Fruit fly (Drosophila melanogaster) whole organism, embryonic: ENCODE measurements around the gene rho-4.
A peak's percentile ranks its signal among the peaks of the same experiment; 100 is the strongest.

ENCODE experiments used
- Adf1 ChIP-seq: fragments of 200-800 bp; sonication (Bioruptor generic); IDR thresholded peaks from 2 replicates; pipeline ENCODE4 v1.3.6; 2022; ENCODE audit warnings: missing biosample characterization, missing genetic modification characterization
- Antp ChIP-seq: fragments of 200-800 bp; sonication (Bioruptor generic); optimal IDR thresholded peaks from 3 replicates; lab custom pipeline; 2016; ENCODE audit warnings: missing biosample characterization, missing genetic modification characterization
- CG1233 ChIP-seq: fragments of 200-800 bp; sonication (Bioruptor generic); optimal IDR thresholded peaks from 4 replicates; lab custom pipeline; 2018; ENCODE audit warnings: missing biosample characterization, mild to moderate bottlenecking, missing genetic modification characterization
- CG13894 ChIP-seq: fragments of 200-800 bp; sonication (Bioruptor generic); optimal IDR thresholded peaks from 3 replicates; lab custom pipeline; 2018; ENCODE audit warnings: missing biosample characterization, mild to moderate bottlenecking, missing genetic modification characterization, moderate library complexity
- CG15514 ChIP-seq: fragments of 200-800 bp; sonication (Bioruptor generic); optimal IDR thresholded peaks from 3 replicates; lab custom pipeline; 2017; ENCODE audit warnings: missing biosample characterization, missing genetic modification characterization, mild to moderate bottlenecking, moderate library complexity, missing genetic modification reagents
- CG1603 ChIP-seq: fragments of 200-800 bp; sonication (Bioruptor generic); optimal IDR thresholded peaks from 2 replicates; lab custom pipeline; 2019; ENCODE audit warnings: missing biosample characterization, mild to moderate bottlenecking, missing genetic modification characterization, moderate library complexity
- CG1647 ChIP-seq: fragments of 200-800 bp; sonication (Bioruptor generic); optimal IDR thresholded peaks from 3 replicates; lab custom pipeline; 2016; ENCODE audit warnings: missing biosample characterization, missing genetic modification characterization
- CG16815 ChIP-seq: fragments of 200-800 bp; sonication (Bioruptor generic); optimal IDR thresholded peaks from 3 replicates; lab custom pipeline; 2017; ENCODE audit warnings: missing biosample characterization, mild to moderate bottlenecking, missing genetic modification characterization
- CG17385 ChIP-seq: fragments of 200-800 bp; sonication (Bioruptor generic); optimal IDR thresholded peaks from 3 replicates; lab custom pipeline; 2018; ENCODE audit warnings: missing biosample characterization, mild to moderate bottlenecking, missing genetic modification characterization
- CG17568 ChIP-seq: fragments of 200-800 bp; sonication (Bioruptor generic); optimal IDR thresholded peaks from 2 replicates; lab custom pipeline; 2018; ENCODE audit warnings: missing biosample characterization, mild to moderate bottlenecking, missing genetic modification characterization, moderate library complexity
- CG4617 ChIP-seq: fragments of 200-800 bp; sonication (Bioruptor generic); optimal IDR thresholded peaks from 3 replicates; lab custom pipeline; 2016; ENCODE audit warnings: missing biosample characterization, missing genetic modification characterization, borderline replicate concordance
- CG6175 ChIP-seq: fragments of 200-800 bp; sonication (Bioruptor generic); IDR thresholded peaks from 3 replicates; pipeline ENCODE4 v1.3.6; 2022; ENCODE audit warnings: missing biosample characterization, missing genetic modification characterization
- CG6813 ChIP-seq: fragments of 200-800 bp; sonication (Bioruptor generic); optimal IDR thresholded peaks from 2 replicates; lab custom pipeline; 2017; ENCODE audit warnings: missing biosample characterization, missing genetic modification characterization, mild to moderate bottlenecking, moderate library complexity, missing genetic modification reagents
- CG7556 ChIP-seq: fragments of 200-800 bp; sonication (Bioruptor generic); optimal IDR thresholded peaks from 2 replicates; lab custom pipeline; 2017; ENCODE audit warnings: missing biosample characterization, mild to moderate bottlenecking, missing genetic modification characterization
- CG8290 ChIP-seq, 3 experiments: fragments of 200-800 bp; sonication (Bioruptor generic); optimal IDR thresholded peaks; 2 replicates each; lab custom pipeline; 2016 to 2019; ENCODE audit warnings: missing biosample characterization in 3 of 3, missing genetic modification characterization in 3 of 3, mild to moderate bottlenecking in 2 of 3, moderate library complexity in 1 of 3
- CG9437 ChIP-seq: fragments of 200-800 bp; sonication (Bioruptor generic); optimal IDR thresholded peaks from 2 replicates; lab custom pipeline; 2018; ENCODE audit warnings: missing biosample characterization, mild to moderate bottlenecking, missing genetic modification characterization
- CG9876 ChIP-seq: fragments of 200-800 bp; sonication (Bioruptor generic); optimal IDR thresholded peaks from 2 replicates; lab custom pipeline; 2016; ENCODE audit warnings: missing biosample characterization, missing genetic modification characterization
- CG9932 ChIP-seq: fragments of 200-800 bp; sonication (Bioruptor generic); IDR thresholded peaks from 2 replicates; pipeline ENCODE4 v1.3.6; 2022; ENCODE audit warnings: missing biosample characterization, missing genetic modification characterization
- CkIIα-i1 ChIP-seq: fragments of 200-800 bp; sonication (Bioruptor generic); IDR thresholded peaks from 2 replicates; pipeline ENCODE4 v1.3.6; 2022; ENCODE audit warnings: missing biosample characterization, missing genetic modification characterization
- CoRest ChIP-seq: fragments of 200-800 bp; sonication (Bioruptor generic); optimal IDR thresholded peaks from 3 replicates; lab custom pipeline; 2018; ENCODE audit warnings: missing biosample characterization, mild to moderate bottlenecking, missing genetic modification characterization, moderate library complexity
- CrebB ChIP-seq: fragments of 200-800 bp; sonication (Bioruptor generic); optimal IDR thresholded peaks from 3 replicates; lab custom pipeline; 2018; ENCODE audit warnings: missing biosample characterization, mild to moderate bottlenecking, missing genetic modification characterization
- D ChIP-seq, 2 experiments: fragments of 200-800 bp in 1 of 2; fragments of >200 bp in 1 of 2; sonication (Bioruptor generic) in 1 of 2; optimal IDR thresholded peaks; 2 replicates in 1 of 2; 3 replicates in 1 of 2; lab custom pipeline; 2017; ENCODE audit warnings: mild to moderate bottlenecking in 1 of 2, missing biosample characterization in 1 of 2, missing genetic modification characterization in 1 of 2, missing genetic modification reagents in 1 of 2
- Dp ChIP-seq: fragments of 200-800 bp; sonication (Bioruptor generic); optimal IDR thresholded peaks from 2 replicates; lab custom pipeline; 2018; ENCODE audit warnings: missing biosample characterization, mild to moderate bottlenecking, missing genetic modification characterization, moderate library complexity
- Gug ChIP-seq: fragments of 200-800 bp; sonication (Bioruptor generic); IDR thresholded peaks from 4 replicates; pipeline ENCODE4 v1.3.6; 2022; ENCODE audit warnings: missing biosample characterization, missing genetic modification characterization
- HLH4C ChIP-seq: fragments of 200-800 bp; sonication (Bioruptor generic); IDR thresholded peaks from 3 replicates; pipeline ENCODE4 v1.3.6; 2022; ENCODE audit warnings: missing biosample characterization, missing genetic modification characterization; ENCODE audit not compliant: partially characterized antibody
- HLHmδ ChIP-seq: fragments of 200-800 bp; sonication (Bioruptor generic); optimal IDR thresholded peaks from 2 replicates; lab custom pipeline; 2018; ENCODE audit warnings: missing biosample characterization, mild to moderate bottlenecking, missing genetic modification characterization, moderate library complexity
- Hr3 ChIP-seq: fragments of 200-800 bp; sonication (Bioruptor generic); optimal IDR thresholded peaks from 3 replicates; lab custom pipeline; 2016; ENCODE audit warnings: missing biosample characterization, missing genetic modification characterization
- Med ChIP-seq: fragments of 200-800 bp; sonication (Bioruptor generic); peaks from one replicate; lab custom pipeline; 2016; ENCODE audit warnings: missing biosample characterization, missing genetic modification characterization, mild to moderate bottlenecking, inconsistent platforms, moderate library complexity
- Nf-YC ChIP-seq: fragments of 200-800 bp; optimal IDR thresholded peaks from 3 replicates; lab custom pipeline; 2019; ENCODE audit warnings: missing biosample characterization, mild to moderate bottlenecking, missing genetic modification characterization, moderate library complexity
- Rfx ChIP-seq: fragments of 200-800 bp; sonication (Bioruptor generic); IDR thresholded peaks from 2 replicates; pipeline ENCODE4 v1.3.6; 2022; ENCODE audit warnings: missing biosample characterization, missing genetic modification characterization
- Sin3A ChIP-seq: fragments of >200 bp; optimal IDR thresholded peaks from 2 replicates; lab custom pipeline; 2018
- ac ChIP-seq: fragments of 200-800 bp; sonication (Bioruptor generic); optimal IDR thresholded peaks from 3 replicates; lab custom pipeline; 2017; ENCODE audit warnings: missing biosample characterization, mild to moderate bottlenecking, missing genetic modification characterization
- bbx ChIP-seq: fragments of 200-800 bp; sonication (Bioruptor generic); IDR thresholded peaks from 2 replicates; pipeline ENCODE4 v1.3.6; 2022; ENCODE audit warnings: missing biosample characterization, missing genetic modification characterization; ENCODE audit not compliant: partially characterized antibody
- cg ChIP-seq: fragments of 200-800 bp; sonication (Bioruptor generic); optimal IDR thresholded peaks from 3 replicates; lab custom pipeline; 2019; ENCODE audit warnings: missing biosample characterization, mild to moderate bottlenecking, missing genetic modification characterization, moderate library complexity
- dan ChIP-seq: fragments of 200-800 bp; sonication (Bioruptor generic); IDR thresholded peaks from 2 replicates; pipeline ENCODE4 v1.3.6; 2022; ENCODE audit warnings: missing biosample characterization, missing genetic modification characterization
- dpn ChIP-seq, 2 experiments: fragments of 200-800 bp; sonication (Bioruptor generic); optimal IDR thresholded peaks; 3 replicates each; lab custom pipeline; 2016; ENCODE audit warnings: missing biosample characterization in 2 of 2, missing genetic modification characterization in 2 of 2
- exex ChIP-seq: fragments of 200-800 bp; sonication (Bioruptor generic); optimal IDR thresholded peaks from 4 replicates; lab custom pipeline; 2018; ENCODE audit warnings: missing biosample characterization, mild to moderate bottlenecking, missing genetic modification characterization, moderate library complexity
- gfzf ChIP-seq: fragments of 200-800 bp; sonication (Bioruptor generic); optimal IDR thresholded peaks from 2 replicates; lab custom pipeline; 2016; ENCODE audit warnings: missing biosample characterization, mild to moderate bottlenecking, missing genetic modification characterization, moderate library complexity
- grn ChIP-seq: fragments of 200-800 bp; sonication (Bioruptor generic); optimal IDR thresholded peaks from 3 replicates; lab custom pipeline; 2017; ENCODE audit warnings: missing biosample characterization, missing genetic modification characterization
- gro ChIP-seq: fragments of 200-800 bp; sonication (Bioruptor generic); optimal IDR thresholded peaks from 2 replicates; lab custom pipeline; 2016; ENCODE audit warnings: missing biosample characterization, missing genetic modification characterization
- hb ChIP-seq: fragments of 200-800 bp; sonication (Bioruptor generic); IDR thresholded peaks from 3 replicates; pipeline ENCODE4 v1.3.6; 2022; ENCODE audit warnings: missing biosample characterization, missing genetic modification characterization; ENCODE audit not compliant: partially characterized antibody
- hth ChIP-seq: fragments of >200 bp; optimal IDR thresholded peaks from 2 replicates; lab custom pipeline; 2017; ENCODE audit warnings: inconsistent platforms
- kay ChIP-seq: fragments of 200-800 bp; sonication (Bioruptor generic); optimal IDR thresholded peaks from 2 replicates; lab custom pipeline; 2016; ENCODE audit warnings: missing biosample characterization, missing genetic modification characterization
- nerfin-2 ChIP-seq: fragments of 200-800 bp; sonication (Bioruptor generic); IDR thresholded peaks from 2 replicates; pipeline ENCODE4 v1.3.6; 2022; ENCODE audit warnings: missing biosample characterization, missing genetic modification characterization; ENCODE audit not compliant: partially characterized antibody
- repo ChIP-seq: fragments of 200-800 bp; sonication (Bioruptor generic); optimal IDR thresholded peaks from 2 replicates; lab custom pipeline; 2016; ENCODE audit warnings: missing biosample characterization, missing genetic modification characterization
- sim ChIP-seq: fragments of 200-800 bp; sonication (Bioruptor generic); IDR thresholded peaks from 2 replicates; pipeline ENCODE4 v1.3.6; 2022; ENCODE audit warnings: missing biosample characterization, missing genetic modification characterization

Gene rho-4

DNA sequence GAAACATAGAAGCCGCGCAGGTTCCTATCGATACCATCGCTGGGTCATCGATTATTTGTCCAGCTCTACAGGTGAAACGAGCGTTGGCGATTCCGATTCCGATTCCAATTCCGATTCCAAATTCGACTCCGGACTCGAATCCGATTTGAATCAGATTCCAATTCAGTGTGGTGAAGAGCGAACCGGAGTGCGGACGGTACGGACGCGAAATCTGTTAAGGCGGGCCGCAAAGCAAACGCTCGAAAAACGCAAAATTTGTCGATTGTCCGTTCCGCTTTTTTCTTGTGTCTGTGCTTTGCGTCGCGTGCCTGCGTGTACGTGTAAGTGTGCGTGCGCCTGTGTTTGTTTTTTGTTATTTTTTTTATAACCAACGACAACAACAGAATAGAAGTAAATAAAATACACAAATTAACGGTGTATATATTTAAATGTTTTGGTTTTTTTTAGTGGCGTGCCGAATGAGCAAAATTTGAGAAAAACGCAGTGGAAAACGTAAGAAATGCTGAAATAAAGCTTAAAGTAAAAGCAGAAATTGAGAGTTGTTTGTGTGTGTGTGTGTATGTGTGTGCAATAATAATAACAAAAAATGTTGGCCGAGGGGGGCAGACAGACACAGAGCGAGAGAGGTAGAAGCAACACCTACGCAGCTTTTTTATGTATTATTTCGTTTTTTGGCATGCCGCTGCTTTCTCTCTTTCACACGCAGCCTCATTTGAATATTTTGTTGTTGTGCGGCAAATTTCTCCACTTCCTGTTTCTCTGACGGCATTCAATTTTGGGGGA, 22.4 kb downstream of the rho-4 start, which contains the start of gene Ptp10D (continued):
- TF ChIP-seq CG9932 (GFP tag; lab: Robert Waterston, UW) (peak; percentile 39; the same call in 1 of the 2 replicates), CG8290 (GFP tag; optimal IDR thresholded peaks at IDR 0.05; lab: Kevin White, UChicago) (no peak), CG8290 (tag; optimal IDR thresholded peaks at IDR 0.05; lab: Kevin White, UChicago) (peak in 1 of 2 experiments; percentile 84), CrebB (peak; percentile 35), gro (peak; percentile 63), kay (GFP tag; lab: Kevin White, UChicago) (no peak), HLHmδ (GFP tag; lab: Kevin White, UChicago) (peak; percentile 69), CG17568 (GFP tag; lab: Kevin White, UChicago) (no peak), cg (GFP tag; lab: Kevin White, UChicago) (peak; percentile 86), CoRest (no peak), hb (GFP tag; lab: Robert Waterston, UW) (peak; percentile 83), Med (peak; percentile 91), CG1603 (tag; lab: Kevin White, UChicago) (peak; percentile 31), Adf1 (0 out of 2 replicates have a peak, but pooled peaks have one; percentile 29), CG1647 (no peak), dan (GFP tag; lab: Robert Waterston, UW) (no peak), gfzf (GFP tag; lab: Kevin White, UChicago) (peak; percentile 0), Sin3A (lab: Kevin White, UChicago) (peak; percentile 55), CG16815 (GFP tag; lab: Kevin White, UChicago) (no peak), sim (GFP tag; lab: Robert Waterston, UW) (0 out of 2 replicates have a peak, but pooled peaks have one; percentile 47), bbx (GFP tag; lab: Robert Waterston, UW) (peak; percentile 94), grn (GFP tag; lab: Kevin White, UChicago) (peak; percentile 57), Rfx (GFP tag; lab: Robert Waterston, UW) (peak; percentile 24; the same call in 1 of the 2 replicates), Dp (GFP tag; lab: Kevin White, UChicago) (peak; percentile 74), HLH4C (GFP tag; lab: Robert Waterston, UW) (peak; percentile 85), hth (no peak), D (optimal IDR thresholded peaks at IDR 0.05; lab: Kevin White, UChicago) (no peak), D (GFP tag; optimal IDR thresholded peaks at IDR 0.05; lab: Kevin White, UChicago) (no peak), ac (GFP tag; lab: Kevin White, UChicago) (no peak), CG6813 (GFP tag; lab: Kevin White, UChicago) (peak; percentile 14), CG13894 (tag; lab: Kevin White, UChicago) (peak; percentile 65)

DNA sequence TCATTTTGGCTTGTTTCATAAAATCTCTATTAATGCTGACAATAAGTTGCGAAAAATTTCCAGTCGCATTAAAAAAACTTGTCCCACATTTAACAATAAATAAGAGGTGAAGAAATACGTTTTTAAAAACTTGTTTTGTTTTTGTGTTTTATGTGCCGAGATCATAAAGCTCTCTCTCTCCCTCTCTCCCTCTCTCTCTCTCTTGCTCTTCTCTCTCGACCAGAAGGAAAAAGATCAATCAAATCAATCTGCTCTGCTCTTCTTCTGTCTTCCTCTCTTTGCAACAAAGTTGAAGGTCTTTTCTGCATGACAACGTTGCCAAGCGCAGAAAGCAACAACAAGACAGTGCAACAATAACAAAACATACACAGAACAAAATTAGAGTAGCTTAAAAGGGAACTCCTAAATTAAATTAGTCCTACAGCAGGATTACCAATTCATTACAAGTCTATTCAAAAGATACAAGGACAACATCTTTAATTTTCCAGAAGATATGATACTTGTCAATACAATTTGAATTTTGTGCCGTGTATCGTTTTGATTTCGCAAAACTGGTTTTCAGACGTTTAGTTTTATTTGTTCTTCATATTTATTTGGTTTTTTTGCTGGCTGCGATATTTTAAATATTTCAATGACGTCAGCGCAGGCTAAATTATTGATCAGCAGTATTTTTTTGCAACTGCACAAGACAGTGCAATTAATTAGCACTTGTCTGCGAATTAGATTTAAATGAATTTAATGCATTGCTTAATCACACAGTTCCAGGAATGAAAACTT, 23.2 kb downstream of the rho-4 start:
- TF ChIP-seq CG4617 (GFP tag; lab: Kevin White, UChicago) (no peak), CG15514 (GFP tag; lab: Kevin White, UChicago) (peak; percentile 50), CG9876 (GFP tag; lab: Kevin White, UChicago) (peak; percentile 36), Sin3A (lab: Kevin White, UChicago) (no peak), CG1233 (GFP tag; lab: Kevin White, UChicago) (peak; percentile 66), Antp (GFP tag; lab: Kevin White, UChicago) (no peak), exex (tag; lab: Kevin White, UChicago) (peak; percentile 27), repo (GFP tag; lab: Kevin White, UChicago) (peak; percentile 43), CG7556 (GFP tag; lab: Kevin White, UChicago) (peak; percentile 63), CG6175 (GFP tag; lab: Robert Waterston, UW) (0 out of 3 replicates have a peak, but pooled peaks have one; percentile 50), CG17385 (GFP tag; lab: Kevin White, UChicago) (peak; percentile 71), CG9437 (GFP tag; lab: Kevin White, UChicago) (peak; percentile 54), nerfin-2 (GFP tag; lab: Robert Waterston, UW) (no peak), Gug (peak; percentile 54; the same call in 2 of the 4 replicates), Hr3 (GFP tag; lab: Kevin White, UChicago) (peak; percentile 53), CkIIα-i1 (0 out of 2 replicates have a peak, but pooled peaks have one; percentile 21), Nf-YC (peak; percentile 58), dpn (GFP tag; optimal IDR thresholded peaks at IDR 0.05; lab: Kevin White, UChicago) (peak in 1 of 2 experiments; percentile 73)
